Fruit fly (Drosophila melanogaster) whole organism, embryonic: Measurements from ENCODE around the gene CG13299.

Experiments
- B-H1 ChIP-seq: fragments of 200-800 bp; sonication (Bioruptor generic); IDR thresholded peaks from 3 replicates; pipeline ENCODE4 v1.3.6; 2022; ENCODE audit warnings: missing biosample characterization, missing genetic modification characterization
- CG10274 ChIP-seq: fragments of 200-800 bp; sonication (Bioruptor generic); optimal IDR thresholded peaks from 3 replicates; lab custom pipeline; 2017; ENCODE audit warnings: missing biosample characterization, mild to moderate bottlenecking, missing genetic modification characterization
- CG11504 ChIP-seq: fragments of 200-800 bp; sonication (Bioruptor generic); optimal IDR thresholded peaks from 3 replicates; lab custom pipeline; 2019; ENCODE audit warnings: missing biosample characterization, mild to moderate bottlenecking, missing genetic modification characterization, moderate library complexity
- CG11696 ChIP-seq: fragments of 200-800 bp; sonication (Bioruptor generic); IDR thresholded peaks from 2 replicates; pipeline ENCODE4 v1.3.6; 2022; ENCODE audit warnings: missing biosample characterization, missing genetic modification characterization
- CG14014 ChIP-seq: fragments of 200-800 bp; sonication (Bioruptor generic); IDR thresholded peaks from 2 replicates; pipeline ENCODE4 v1.3.6; 2022; ENCODE audit warnings: missing biosample characterization, missing genetic modification characterization
- CG14050 ChIP-seq: fragments of 200-800 bp; sonication (Bioruptor generic); IDR thresholded peaks from 3 replicates; pipeline ENCODE4 v1.3.6; 2022; ENCODE audit warnings: missing biosample characterization, missing genetic modification characterization
- CG15601 ChIP-seq: fragments of 200-800 bp; sonication (Bioruptor generic); optimal IDR thresholded peaks from 3 replicates; lab custom pipeline; 2019; ENCODE audit warnings: missing biosample characterization, mild to moderate bottlenecking, missing genetic modification characterization, moderate library complexity
- CG17385 ChIP-seq: fragments of 200-800 bp; sonication (Bioruptor generic); optimal IDR thresholded peaks from 3 replicates; lab custom pipeline; 2018; ENCODE audit warnings: missing biosample characterization, mild to moderate bottlenecking, missing genetic modification characterization
- CG17612 ChIP-seq: fragments of 200-800 bp; sonication (Bioruptor generic); IDR thresholded peaks from 2 replicates; pipeline ENCODE4 v1.3.6; 2022; ENCODE audit warnings: missing biosample characterization, missing genetic modification characterization
- CG18619 ChIP-seq: fragments of 200-800 bp; sonication (Bioruptor generic); optimal IDR thresholded peaks from 3 replicates; lab custom pipeline; 2017; ENCODE audit warnings: missing biosample characterization, mild to moderate bottlenecking, missing genetic modification characterization
- CG2116 ChIP-seq: fragments of 200-800 bp; sonication (Bioruptor generic); optimal IDR thresholded peaks from 3 replicates; lab custom pipeline; 2018; ENCODE audit warnings: missing biosample characterization, mild to moderate bottlenecking, missing genetic modification characterization
- CG2678 ChIP-seq: fragments of 200-800 bp; sonication (Bioruptor generic); optimal IDR thresholded peaks from 3 replicates; lab custom pipeline; 2019; ENCODE audit warnings: missing biosample characterization, mild to moderate bottlenecking, missing genetic modification characterization, moderate library complexity
- CG5180 ChIP-seq: fragments of 200-800 bp; sonication (Bioruptor generic); optimal IDR thresholded peaks from 3 replicates; lab custom pipeline; 2017; ENCODE audit warnings: missing biosample characterization, missing genetic modification characterization, mild to moderate bottlenecking, moderate library complexity, missing genetic modification reagents
- CG7271 ChIP-seq: fragments of 200-800 bp; sonication (Bioruptor generic); optimal IDR thresholded peaks from 2 replicates; lab custom pipeline; 2018; ENCODE audit warnings: missing biosample characterization, mild to moderate bottlenecking, missing genetic modification characterization, moderate library complexity
- CG7839 ChIP-seq: fragments of 200-800 bp; sonication (Bioruptor generic); optimal IDR thresholded peaks from 3 replicates; lab custom pipeline; 2018; ENCODE audit warnings: missing biosample characterization, mild to moderate bottlenecking, missing genetic modification characterization, moderate library complexity
- Camta ChIP-seq: fragments of 200-800 bp; sonication (Bioruptor generic); optimal IDR thresholded peaks from 2 replicates; lab custom pipeline; 2016; ENCODE audit warnings: missing biosample characterization, missing genetic modification characterization
- CoRest ChIP-seq: fragments of 200-800 bp; sonication (Bioruptor generic); optimal IDR thresholded peaks from 3 replicates; lab custom pipeline; 2018; ENCODE audit warnings: missing biosample characterization, mild to moderate bottlenecking, missing genetic modification characterization, moderate library complexity
- Dll ChIP-seq: fragments of 200-800 bp; sonication (Bioruptor generic); IDR thresholded peaks from 4 replicates; pipeline ENCODE4 v1.3.6; 2022; ENCODE audit warnings: missing biosample characterization, missing genetic modification characterization; ENCODE audit not compliant: partially characterized antibody
- E2f1 ChIP-seq: fragments of 200-800 bp; sonication (Bioruptor generic); IDR thresholded peaks from 2 replicates; pipeline ENCODE4 v1.3.6; 2022; ENCODE audit warnings: missing biosample characterization, missing genetic modification characterization
- ERR ChIP-seq: fragments of 200-800 bp; sonication (Bioruptor generic); optimal IDR thresholded peaks from 2 replicates; lab custom pipeline; 2016; ENCODE audit warnings: missing biosample characterization, missing genetic modification characterization
- Hsf ChIP-seq: fragments of 200-800 bp; sonication (Bioruptor generic); optimal IDR thresholded peaks from 3 replicates; lab custom pipeline; 2016; ENCODE audit warnings: missing biosample characterization, missing genetic modification characterization
- MTF-1 ChIP-seq: fragments of 200-800 bp; sonication (Bioruptor generic); optimal IDR thresholded peaks from 2 replicates; lab custom pipeline; 2018; ENCODE audit warnings: missing biosample characterization, mild to moderate bottlenecking, missing genetic modification characterization, borderline replicate concordance
- Med ChIP-seq: fragments of 200-800 bp; sonication (Bioruptor generic); peaks from one replicate; lab custom pipeline; 2016; ENCODE audit warnings: missing biosample characterization, missing genetic modification characterization, mild to moderate bottlenecking, inconsistent platforms, moderate library complexity
- Myb ChIP-seq: fragments of 200-800 bp; sonication (Bioruptor generic); optimal IDR thresholded peaks from 2 replicates; lab custom pipeline; 2016; ENCODE audit warnings: missing biosample characterization, missing genetic modification characterization
- Nf-YC ChIP-seq: fragments of 200-800 bp; optimal IDR thresholded peaks from 3 replicates; lab custom pipeline; 2019; ENCODE audit warnings: missing biosample characterization, mild to moderate bottlenecking, missing genetic modification characterization, moderate library complexity
- Oaz ChIP-seq: fragments of 200-800 bp; sonication (Bioruptor generic); IDR thresholded peaks from 2 replicates; pipeline ENCODE4 v1.3.6; 2022; ENCODE audit warnings: missing biosample characterization, missing genetic modification characterization
- Optix ChIP-seq: fragments of 200-800 bp; sonication (Bioruptor generic); IDR thresholded peaks from 3 replicates; pipeline ENCODE4 v1.3.6; 2022; ENCODE audit warnings: missing biosample characterization, missing genetic modification characterization
- Rfx ChIP-seq: fragments of 200-800 bp; sonication (Bioruptor generic); IDR thresholded peaks from 2 replicates; pipeline ENCODE4 v1.3.6; 2022; ENCODE audit warnings: missing biosample characterization, missing genetic modification characterization
- Side ChIP-seq: fragments of 200-800 bp; sonication (Bioruptor generic); optimal IDR thresholded peaks from 2 replicates; lab custom pipeline; 2016; ENCODE audit warnings: missing biosample characterization, missing genetic modification characterization
- Sin3A ChIP-seq: fragments of >200 bp; optimal IDR thresholded peaks from 2 replicates; lab custom pipeline; 2018
- Stat92E ChIP-seq, 3 experiments: fragments of >200 bp in 2 of 3; fragments of 200-800 bp in 1 of 3; sonication (Bioruptor generic) in 1 of 3; optimal IDR thresholded peaks; 2 replicates each; lab custom pipeline; 2017 to 2019; ENCODE audit warnings: missing biosample characterization in 3 of 3, missing genetic modification characterization in 3 of 3, mild to moderate bottlenecking in 1 of 3, moderate library complexity in 1 of 3
- Trl ChIP-seq, 3 experiments: fragments of >200 bp in 2 of 3; fragments of 200-800 bp in 1 of 3; sonication (Bioruptor generic) in 1 of 3; optimal IDR thresholded peaks; 2 replicates in 1 of 3; 3 replicates in 2 of 3; lab custom pipeline; 2016 to 2017; ENCODE audit warnings: missing biosample characterization in 1 of 3, missing genetic modification characterization in 1 of 3
- ara ChIP-seq: fragments of 200-800 bp; sonication (Bioruptor generic); IDR thresholded peaks from 2 replicates; pipeline ENCODE4 v1.3.6; 2022; ENCODE audit warnings: missing biosample characterization, missing genetic modification characterization
- dan ChIP-seq: fragments of 200-800 bp; sonication (Bioruptor generic); IDR thresholded peaks from 2 replicates; pipeline ENCODE4 v1.3.6; 2022; ENCODE audit warnings: missing biosample characterization, missing genetic modification characterization
- emc ChIP-seq: fragments of 200-800 bp; sonication (Bioruptor generic); optimal IDR thresholded peaks from 2 replicates; lab custom pipeline; 2016; ENCODE audit warnings: missing biosample characterization, missing genetic modification characterization
- ewg ChIP-seq: fragments of 200-800 bp; sonication (Bioruptor generic); optimal IDR thresholded peaks from 3 replicates; lab custom pipeline; 2017; ENCODE audit warnings: mild to moderate bottlenecking, missing biosample characterization, missing genetic modification reagents, missing genetic modification characterization
- fd102C ChIP-seq: fragments of 200-800 bp; sonication (Bioruptor generic); optimal IDR thresholded peaks from 2 replicates; lab custom pipeline; 2018; ENCODE audit warnings: missing biosample characterization, mild to moderate bottlenecking, missing genetic modification characterization, moderate library complexity
- gcm2 ChIP-seq: fragments of 200-800 bp; sonication (Bioruptor generic); optimal IDR thresholded peaks from 2 replicates; lab custom pipeline; 2016; ENCODE audit warnings: missing biosample characterization, missing genetic modification characterization
- gt ChIP-seq: fragments of 200-800 bp; sonication (Bioruptor generic); IDR thresholded peaks from 2 replicates; pipeline ENCODE4 v1.3.6; 2022; ENCODE audit warnings: missing biosample characterization, missing genetic modification characterization
- ham ChIP-seq: fragments of 200-800 bp; sonication (Bioruptor generic); IDR thresholded peaks from 2 replicates; pipeline ENCODE4 v1.3.6; 2022; ENCODE audit warnings: missing biosample characterization, missing genetic modification characterization
- jing ChIP-seq: fragments of 200-800 bp; sonication (Bioruptor generic); optimal IDR thresholded peaks from 2 replicates; lab custom pipeline; 2018; ENCODE audit warnings: missing biosample characterization, mild to moderate bottlenecking, missing genetic modification characterization
- kah ChIP-seq: fragments of 200-800 bp; sonication (Bioruptor generic); optimal IDR thresholded peaks from 2 replicates; lab custom pipeline; 2018; ENCODE audit warnings: missing biosample characterization, mild to moderate bottlenecking, missing genetic modification characterization
- ken ChIP-seq: fragments of 200-800 bp; sonication (Bioruptor generic); IDR thresholded peaks from 3 replicates; pipeline ENCODE4 v1.3.6; 2022; ENCODE audit warnings: missing biosample characterization, missing genetic modification characterization
- nmo ChIP-seq: fragments of 200-800 bp; sonication (Bioruptor generic); optimal IDR thresholded peaks from 2 replicates; lab custom pipeline; 2018; ENCODE audit warnings: missing biosample characterization, mild to moderate bottlenecking, missing genetic modification characterization, moderate library complexity
- sens ChIP-seq: fragments of 200-800 bp; sonication (Bioruptor generic); peaks from one replicate; lab custom pipeline; 2016; ENCODE audit warnings: missing biosample characterization, missing genetic modification characterization
- sob ChIP-seq: fragments of 200-800 bp; sonication (Bioruptor generic); IDR thresholded peaks from 2 replicates; pipeline ENCODE4 v1.3.6; 2022; ENCODE audit warnings: missing biosample characterization, missing genetic modification characterization
- tap ChIP-seq: fragments of 200-800 bp; optimal IDR thresholded peaks from 3 replicates; lab custom pipeline; 2019; ENCODE audit warnings: missing biosample characterization, mild to moderate bottlenecking, missing genetic modification characterization, moderate library complexity
- zen ChIP-seq: fragments of 200-800 bp; sonication (Bioruptor generic); optimal IDR thresholded peaks from 3 replicates; lab custom pipeline; 2018; ENCODE audit warnings: missing biosample characterization, mild to moderate bottlenecking, missing genetic modification characterization, moderate library complexity

Gene CG13299

DNA sequence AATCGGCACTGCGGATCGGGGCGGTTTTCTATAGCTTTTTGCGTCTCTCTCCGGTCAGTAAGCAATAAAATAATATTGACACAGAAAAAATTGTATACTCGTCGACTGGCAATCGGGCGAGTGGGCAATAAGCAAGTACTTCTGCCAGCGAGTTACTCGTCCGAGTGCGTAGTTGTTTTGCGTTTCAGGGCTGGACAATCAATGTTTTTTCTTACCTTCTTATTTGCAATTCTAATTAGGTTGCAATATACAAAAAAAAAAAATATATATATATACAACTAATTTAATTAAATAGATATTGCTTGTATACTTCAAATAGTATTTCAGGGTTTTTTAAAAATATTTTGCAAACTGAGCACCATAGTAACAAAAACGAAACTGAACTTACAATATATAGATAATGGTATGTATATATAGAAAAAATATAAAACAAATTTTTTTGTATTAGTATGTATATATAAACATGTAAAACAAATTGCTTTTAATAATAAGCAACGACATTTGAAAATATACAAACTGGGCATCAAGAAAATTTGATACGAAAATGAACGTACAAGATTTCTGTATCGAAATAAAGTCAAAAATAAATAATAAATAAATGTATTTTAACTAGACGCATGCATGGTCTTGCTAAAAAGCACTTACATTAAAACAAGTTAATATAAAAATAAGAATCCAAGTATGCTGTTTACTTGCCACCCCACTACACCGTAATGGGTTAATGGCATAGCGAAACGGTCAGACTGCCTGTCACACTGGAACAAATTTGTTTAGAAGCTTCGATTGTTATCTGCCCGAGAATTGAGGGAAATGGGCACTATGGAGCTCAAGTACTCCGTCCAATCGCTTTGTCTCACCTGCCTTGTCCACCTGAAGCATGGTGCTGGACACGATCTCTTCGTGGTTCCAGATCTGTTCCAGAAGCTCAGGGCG lies 42.9 kb downstream of the CG13299 start, which contains the start of the genes D19A and CG7386 (continued):
- TF ChIP-seq CG17385 (GFP tag; lab: Kevin White, UChicago) (peak; percentile 28), Sin3A (lab: Kevin White, UChicago) (no peak), tap (tag; lab: Kevin White, UChicago) (peak; percentile 46), MTF-1 (peak; percentile 8), ara (GFP tag; lab: Robert Waterston, UW) (peak; percentile 33; the same call in 1 of the 2 replicates), Optix (GFP tag; lab: Robert Waterston, UW) (peak; percentile 61), CG7839 (tag; lab: Kevin White, UChicago) (peak; percentile 61), ERR (GFP tag; lab: Kevin White, UChicago) (peak; percentile 2), CG14014 (GFP tag; lab: Robert Waterston, UW) (peak; percentile 63; the same call in 1 of the 2 replicates), CG11696 (GFP tag; lab: Robert Waterston, UW) (peak; percentile 38), B-H1 (peak; percentile 16; the same call in 2 of the 3 replicates), CG14050 (GFP tag; lab: Robert Waterston, UW) (peak; percentile 47), Oaz (GFP tag; lab: Robert Waterston, UW) (peak; percentile 48; the same call in 1 of the 2 replicates), Dll (no peak), jing (GFP tag; lab: Kevin White, UChicago) (no peak), Myb (GFP tag; lab: Kevin White, UChicago) (peak; percentile 22), zen (tag; lab: Kevin White, UChicago) (peak; percentile 3), sob (peak; percentile 70), Hsf (GFP tag; lab: Kevin White, UChicago) (peak; percentile 41), E2f1 (peak; percentile 59), Trl (optimal IDR thresholded peaks at IDR 0.05; lab: Kevin White, UChicago) (no peak), Trl (GFP tag; optimal IDR thresholded peaks at IDR 0.05; lab: Kevin White, UChicago) (peak; percentile 54), ken (GFP tag; lab: Robert Waterston, UW) (peak; percentile 59; the same call in 1 of the 3 replicates), CG18619 (GFP tag; lab: Kevin White, UChicago) (peak; percentile 12), CG7271 (tag; lab: Kevin White, UChicago) (no peak), CG2678 (tag; lab: Kevin White, UChicago) (peak; percentile 71), Nf-YC (tag; lab: Kevin White, UChicago) (peak; percentile 63), Side (GFP tag; lab: Kevin White, UChicago) (peak; percentile 48), gcm2 (peak; percentile 49), gt (no peak), CG10274 (peak; percentile 41), sens (GFP tag; lab: Kevin White, UChicago) (peak; percentile 83), kah (GFP tag; lab: Kevin White, UChicago) (peak; percentile 32), dan (GFP tag; lab: Robert Waterston, UW) (no peak), CG17612 (GFP tag; lab: Robert Waterston, UW) (no peak), CG2116 (GFP tag; lab: Kevin White, UChicago) (peak; percentile 11), fd102C (GFP tag; lab: Kevin White, UChicago) (no peak), nmo (GFP tag; lab: Kevin White, UChicago) (peak; percentile 21), emc (GFP tag; lab: Kevin White, UChicago) (peak; percentile 19), Camta (GFP tag; lab: Kevin White, UChicago) (no peak), ewg (GFP tag; lab: Kevin White, UChicago) (peak; percentile 23), Rfx (peak; percentile 85), CG5180 (peak; percentile 29), CoRest (tag; lab: Kevin White, UChicago) (peak; percentile 70), CG15601 (peak; percentile 20), Med (GFP tag; lab: Kevin White, UChicago) (peak; percentile 94), CG11504 (tag; lab: Kevin White, UChicago) (peak; percentile 61), ham (GFP tag; lab: Robert Waterston, UW) (no peak), Stat92E (GFP tag; optimal IDR thresholded peaks at IDR 0.05; lab: Kevin White, UChicago) (no peak)
